Worm (Caenorhabditis elegans) whole organism, L1 larva: ENCODE measurements around the gene ent-4.

Source experiments
- aly-2 ChIP-seq: fragments of 150-350 bp; optimal IDR thresholded peaks from 2 replicates; lab custom pipeline; 2014; ENCODE audit warnings: missing biosample characterization, missing genetic modification characterization
- elt-3 ChIP-seq, 6 experiments: fragments of 150-350 bp in 1 of 6; sonication (generic microtip); optimal IDR thresholded peaks; 2 replicates each; lab custom pipeline; 2017 to 2018; ENCODE audit warnings: missing biosample characterization in 6 of 6, missing genetic modification characterization in 6 of 6, inconsistent platforms in 1 of 6
- grh-1 ChIP-seq: fragments of 200-800 bp; sonication (Bioruptor generic); IDR thresholded peaks from 2 replicates; pipeline ENCODE4 v1.3.6; 2022; ENCODE audit warnings: missing genetic modification reagents, missing genetic modification characterization, missing compliant biosample characterization
- jun-1 ChIP-seq: fragments of 150-350 bp; optimal IDR thresholded peaks from 2 replicates; lab custom pipeline; 2014; ENCODE audit warnings: missing biosample characterization, missing genetic modification reagents, missing genetic modification characterization
- lin-13 ChIP-seq: fragments of 150-350 bp; optimal IDR thresholded peaks from 2 replicates; lab custom pipeline; 2014; ENCODE audit warnings: missing biosample characterization, missing genetic modification reagents, missing genetic modification characterization
- lir-3 ChIP-seq: sonication (generic microtip); optimal IDR thresholded peaks from 2 replicates; lab custom pipeline; 2016; ENCODE audit warnings: mild to moderate bottlenecking, missing genetic modification characterization, moderate library complexity, missing compliant biosample characterization; ENCODE audit not compliant: poor library complexity
- nhr-11 ChIP-seq: fragments of 150-350 bp; optimal IDR thresholded peaks from 2 replicates; lab custom pipeline; 2014; ENCODE audit warnings: missing biosample characterization, missing genetic modification characterization
- nhr-28 ChIP-seq: fragments of 150-350 bp; optimal IDR thresholded peaks from 2 replicates; lab custom pipeline; 2014; ENCODE audit warnings: missing biosample characterization, missing genetic modification characterization
- nhr-85 ChIP-seq: sonication (generic microtip); peaks from one replicate; lab custom pipeline; 2016; ENCODE audit warnings: missing genetic modification characterization, inconsistent platforms, missing compliant biosample characterization
- pax-3 ChIP-seq: fragments of 200-800 bp; sonication (Bioruptor generic); optimal IDR thresholded peaks from 2 replicates; lab custom pipeline; 2018; ENCODE audit warnings: mild to moderate bottlenecking, missing genetic modification characterization, moderate library complexity, missing compliant biosample characterization
- snpc-4 ChIP-seq: fragments of 150-350 bp; optimal IDR thresholded peaks from 2 replicates; lab custom pipeline; 2014; ENCODE audit warnings: missing biosample characterization, missing genetic modification characterization
- tbx-2 ChIP-seq: sonication (generic microtip); optimal IDR thresholded peaks from 2 replicates; lab custom pipeline; 2016; ENCODE audit warnings: missing genetic modification characterization, missing compliant biosample characterization
- ztf-4 ChIP-seq: fragments of 150-350 bp; optimal IDR thresholded peaks from 2 replicates; lab custom pipeline; 2014; ENCODE audit warnings: missing biosample characterization, missing genetic modification characterization

ce11 chrIV:13778710-13779109 is 52.0 kb downstream of the ent-4 start, which contains the start of gene gly-10:
- no peak for TF ChIP-seq grh-1 (GFP tag; lab: Robert Waterston, UW)
- no peak for TF ChIP-seq lin-13 (GFP tag; lab: Kevin White, UChicago)
- no peak for TF ChIP-seq nhr-28
- TF ChIP-seq lir-3, result no peak
- no peak for TF ChIP-seq jun-1 (tag; lab: Kevin White, UChicago)
- TF ChIP-seq pax-3 (tag; lab: Kevin White, UChicago), result no peak
- no peak for TF ChIP-seq elt-3 (tag; optimal IDR thresholded peaks at IDR 0.05; lab: Kevin White, UChicago)
- TF ChIP-seq nhr-11, result no peak
- TF ChIP-seq snpc-4, result no peak
- TF ChIP-seq tbx-2, result no peak
- TF ChIP-seq aly-2 (tag; lab: Kevin White, UChicago), result no peak
- no peak for TF ChIP-seq ztf-4 (tag; lab: Kevin White, UChicago)
- peak; percentile 64 for TF ChIP-seq nhr-85 (tag; lab: Kevin White, UChicago)
